Worm (Caenorhabditis elegans) whole organism, early embryonic: ENCODE data around the gene B0252.8.
A peak's percentile ranks its signal among the peaks of the same experiment; 100 is the strongest.

Experiments
- B0310.2 ChIP-seq: sonication (generic microtip); optimal IDR thresholded peaks from 2 replicates; lab custom pipeline; 2016; ENCODE audit warnings: mild to moderate bottlenecking, missing genetic modification characterization, missing compliant biosample characterization
- F13C5.2 ChIP-seq: sonication (generic microtip); optimal IDR thresholded peaks from 2 replicates; lab custom pipeline; 2017; ENCODE audit warnings: mild to moderate bottlenecking, missing genetic modification characterization, inconsistent platforms, missing compliant biosample characterization
- aly-1 ChIP-seq: sonication (generic microtip); optimal IDR thresholded peaks from 2 replicates; lab custom pipeline; 2016; ENCODE audit warnings: missing genetic modification characterization, missing compliant biosample characterization
- ama-1 ChIP-seq: fragments of 150-350 bp; optimal IDR thresholded peaks from 2 replicates; lab custom pipeline; 2014
- ceh-13 ChIP-seq: fragments of 200-800 bp; sonication (Bioruptor generic); optimal IDR thresholded peaks from 2 replicates; lab custom pipeline; 2018; ENCODE audit warnings: mild to moderate bottlenecking, missing genetic modification characterization, missing compliant biosample characterization
- ceh-36 ChIP-seq: sonication (generic microtip); optimal IDR thresholded peaks from 2 replicates; lab custom pipeline; 2016; ENCODE audit warnings: missing genetic modification characterization, inconsistent platforms, missing compliant biosample characterization
- ets-7 ChIP-seq: sonication (generic microtip); optimal IDR thresholded peaks from 2 replicates; lab custom pipeline; 2016; ENCODE audit warnings: missing genotype, missing genetic modification characterization, missing compliant biosample characterization
- flt-1 ChIP-seq: fragments of 200-800 bp; sonication (Bioruptor generic); IDR thresholded peaks from 2 replicates; pipeline ENCODE4 v1.3.6; 2022; ENCODE audit warnings: missing genetic modification characterization, missing compliant biosample characterization
- hmbx-1 ChIP-seq: sonication (generic microtip); optimal IDR thresholded peaks from 2 replicates; lab custom pipeline; 2016; ENCODE audit warnings: mild to moderate bottlenecking, missing genetic modification characterization, missing compliant biosample characterization
- hmg-4 ChIP-seq: fragments of 200-800 bp; sonication (Bioruptor generic); optimal IDR thresholded peaks from 2 replicates; lab custom pipeline; 2018; ENCODE audit warnings: mild to moderate bottlenecking, missing genetic modification characterization, missing compliant biosample characterization
- hnd-1 ChIP-seq: sonication (generic microtip); optimal IDR thresholded peaks from 2 replicates; lab custom pipeline; 2016; ENCODE audit warnings: missing genetic modification characterization, missing compliant biosample characterization
- pes-1 ChIP-seq: fragments of 200-800 bp; sonication (Bioruptor generic); IDR thresholded peaks from 2 replicates; pipeline ENCODE4 v1.3.6; 2022; ENCODE audit warnings: missing genetic modification reagents, missing genetic modification characterization, missing compliant biosample characterization
- scrt-1 ChIP-seq: fragments of 200-800 bp; sonication (Bioruptor generic); IDR thresholded peaks from 2 replicates; pipeline ENCODE4 v1.3.6; 2022; ENCODE audit warnings: missing genetic modification characterization, missing compliant biosample characterization
- sea-1 ChIP-seq: fragments of 200-800 bp; sonication (Bioruptor generic); conservative IDR thresholded peaks from 2 replicates; pipeline ENCODE4 v1.3.6; 2022; ENCODE audit warnings: missing genetic modification characterization, missing compliant biosample characterization
- tbx-11 ChIP-seq: fragments of 200-800 bp; sonication (Bioruptor generic); IDR thresholded peaks from 2 replicates; pipeline ENCODE4 v1.3.6; 2022; ENCODE audit warnings: missing genetic modification characterization, missing compliant biosample characterization
- tbx-37 ChIP-seq: fragments of 200-800 bp; sonication (Bioruptor generic); conservative IDR thresholded peaks from 2 replicates; pipeline ENCODE4 v1.3.6; 2022; ENCODE audit warnings: missing genetic modification reagents, missing genetic modification characterization, missing compliant biosample characterization
- tra-4 ChIP-seq: sonication (generic microtip); optimal IDR thresholded peaks from 2 replicates; lab custom pipeline; 2017; ENCODE audit warnings: missing genetic modification characterization, missing compliant biosample characterization

The B0252.8 gene

DNA sequence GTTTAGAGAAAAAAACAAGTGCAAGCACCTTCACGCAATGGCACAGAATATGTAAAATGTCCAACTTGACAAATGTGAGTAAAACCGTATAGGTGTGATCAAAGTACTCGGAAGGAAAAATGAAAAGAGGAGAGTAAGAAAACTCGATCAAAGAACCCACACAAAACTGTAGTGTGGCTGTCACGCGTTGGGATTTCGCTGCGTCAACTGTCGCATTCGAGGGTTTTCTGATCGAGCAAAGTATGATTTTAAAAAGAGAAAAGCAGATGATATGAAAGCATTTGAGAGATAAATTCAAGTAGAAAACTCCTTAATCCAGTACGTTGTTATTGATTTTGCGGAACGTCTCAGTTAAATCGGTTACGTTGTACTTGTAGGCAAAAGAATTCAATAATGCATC is 24.1 kb upstream of the B0252.8 start:
- TF ChIP-seq tra-4 (tag; lab: Kevin White, UChicago), result no peak
- no peak for TF ChIP-seq sea-1 (GFP tag; lab: Robert Waterston, UW)
- no peak for TF ChIP-seq pes-1 (GFP tag; lab: Robert Waterston, UW)
- no peak for TF ChIP-seq tbx-11 (GFP tag; lab: Robert Waterston, UW)
- no peak for TF ChIP-seq hmg-4 (GFP tag; lab: Kevin White, UChicago)

ce11 chrII:6893589-6894245 is 22.2 kb upstream of the B0252.8 start, which contains the start of gene adal-1:
Gene adal-1 (minus strand): TSS chrII:6893639.
- TF ChIP-seq aly-1 (tag; lab: Kevin White, UChicago), result no peak
- TF ChIP-seq tra-4 (tag; lab: Kevin White, UChicago), result no peak
- no peak for TF ChIP-seq hmg-4 (GFP tag; lab: Kevin White, UChicago)
- no peak for TF ChIP-seq B0310.2 (tag; lab: Kevin White, UChicago)
- no peak for TF ChIP-seq flt-1 (GFP tag; lab: Robert Waterston, UW)
- no peak for TF ChIP-seq pes-1 (GFP tag; lab: Robert Waterston, UW)
- no peak for TF ChIP-seq ceh-13
- no peak for TF ChIP-seq ceh-36 (tag; lab: Kevin White, UChicago)
- no peak for TF ChIP-seq ets-7 (tag; lab: Kevin White, UChicago)
- TF ChIP-seq ama-1 (lab: Kevin White, UChicago), result no peak
- TF ChIP-seq F13C5.2 (tag; lab: Kevin White, UChicago), result no peak
- TF ChIP-seq tbx-11 (GFP tag; lab: Robert Waterston, UW), result no peak
- TF ChIP-seq hnd-1, result no peak
- no peak for TF ChIP-seq tbx-37 (GFP tag; lab: Robert Waterston, UW)
- no peak for TF ChIP-seq sea-1 (GFP tag; lab: Robert Waterston, UW)
- TF ChIP-seq hmbx-1, result no peak

ce11 chrII:6897507-6897906 is 18.5 kb upstream of the B0252.8 start, which contains the start of gene C44B7.11:
Gene C44B7.11 (minus strand): TSS chrII:6897540.
- TF ChIP-seq hmg-4 (GFP tag; lab: Kevin White, UChicago) (no peak), flt-1 (GFP tag; lab: Robert Waterston, UW) (no peak), scrt-1 (no peak), ceh-36 (tag; lab: Kevin White, UChicago) (no peak), hmbx-1 (no peak), ceh-13 (no peak), F13C5.2 (tag; lab: Kevin White, UChicago) (no peak), B0310.2 (tag; lab: Kevin White, UChicago) (no peak), tbx-11 (GFP tag; lab: Robert Waterston, UW) (no peak), sea-1 (GFP tag; lab: Robert Waterston, UW) (no peak), tra-4 (tag; lab: Kevin White, UChicago) (no peak), ets-7 (tag; lab: Kevin White, UChicago) (no peak), hnd-1 (no peak), tbx-37 (GFP tag; lab: Robert Waterston, UW) (no peak)

DNA sequence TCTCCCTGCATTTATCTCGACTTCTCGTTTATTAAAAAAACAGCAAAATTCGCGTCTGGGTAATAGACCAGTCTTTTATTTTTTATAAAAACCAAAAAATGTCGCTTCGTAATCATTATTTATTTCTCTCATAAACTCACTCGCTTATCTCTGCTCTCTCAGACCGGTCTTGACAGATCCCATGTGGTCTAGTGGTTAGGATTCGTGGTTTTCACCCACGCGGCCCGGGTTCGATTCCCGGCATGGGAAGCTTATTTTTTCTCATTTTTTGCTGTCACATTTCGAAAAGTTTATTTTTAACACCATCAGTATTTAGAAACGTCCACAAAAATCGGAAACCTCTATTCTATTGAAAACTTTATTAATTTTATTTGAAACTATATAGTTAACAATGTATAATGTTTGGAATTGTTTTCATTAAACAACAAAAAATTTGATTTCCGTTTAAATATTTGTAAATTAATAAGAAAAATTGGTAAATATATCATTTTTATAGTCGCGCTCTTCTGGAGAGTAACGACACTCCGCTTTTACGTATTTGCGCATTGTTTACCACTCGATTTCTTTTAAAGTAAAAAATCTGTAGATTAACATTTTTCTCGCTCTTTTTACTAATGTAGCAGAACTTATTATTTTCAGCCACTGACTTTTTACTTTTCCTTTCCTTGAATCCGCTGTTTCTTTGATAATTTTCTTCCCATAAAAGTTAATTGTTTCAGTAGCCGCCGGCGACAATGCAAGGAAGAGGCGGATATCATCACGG is 17.8 kb upstream of the B0252.8 start, which contains the start of gene hrpl-1:
Gene hrpl-1, plus strand, starts transcription at position 713 of the 763 bp plus-strand sequence.
- TF ChIP-seq sea-1 (GFP tag; lab: Robert Waterston, UW), result 0 out of 2 replicates have a peak, but pooled peaks have one; percentile 72
- peak; percentile 3 for TF ChIP-seq hnd-1
- TF ChIP-seq pes-1 (GFP tag; lab: Robert Waterston, UW), result no peak; the same call in 1 of the 2 replicates
- TF ChIP-seq hmbx-1, result peak; percentile 4
- no peak; the same call in 1 of the 2 replicates for TF ChIP-seq tbx-37 (GFP tag; lab: Robert Waterston, UW)
- TF ChIP-seq flt-1 (GFP tag; lab: Robert Waterston, UW), result peak; percentile 74
- peak; percentile 25 for TF ChIP-seq aly-1 (tag; lab: Kevin White, UChicago)
- TF ChIP-seq tra-4 (tag; lab: Kevin White, UChicago), result no peak
- TF ChIP-seq ama-1 (lab: Kevin White, UChicago), result no peak
- TF ChIP-seq tbx-11 (GFP tag; lab: Robert Waterston, UW), result peak; percentile 69
- TF ChIP-seq F13C5.2 (tag; lab: Kevin White, UChicago), result no peak
- peak; percentile 63 for TF ChIP-seq hmg-4 (GFP tag; lab: Kevin White, UChicago)
- TF ChIP-seq ceh-36 (tag; lab: Kevin White, UChicago), result peak; percentile 89
- no peak for TF ChIP-seq ets-7 (tag; lab: Kevin White, UChicago)
- TF ChIP-seq scrt-1, result peak; percentile 80
- peak; percentile 27 for TF ChIP-seq ceh-13
- TF ChIP-seq B0310.2 (tag; lab: Kevin White, UChicago), result no peak

ce11 chrII:6900708-6901107 is 15.3 kb upstream of the B0252.8 start:
- TF ChIP-seq flt-1 (GFP tag; lab: Robert Waterston, UW) (no peak), pes-1 (GFP tag; lab: Robert Waterston, UW) (no peak), ceh-36 (tag; lab: Kevin White, UChicago) (no peak), scrt-1 (no peak), ets-7 (tag; lab: Kevin White, UChicago) (no peak), B0310.2 (tag; lab: Kevin White, UChicago) (no peak), aly-1 (tag; lab: Kevin White, UChicago) (no peak), ceh-13 (no peak), hmbx-1 (no peak), tbx-11 (GFP tag; lab: Robert Waterston, UW) (no peak), sea-1 (GFP tag; lab: Robert Waterston, UW) (no peak), tbx-37 (GFP tag; lab: Robert Waterston, UW) (no peak), hmg-4 (GFP tag; lab: Kevin White, UChicago) (no peak), ama-1 (lab: Kevin White, UChicago) (no peak), F13C5.2 (tag; lab: Kevin White, UChicago) (no peak), hnd-1 (no peak), tra-4 (tag; lab: Kevin White, UChicago) (no peak)

DNA sequence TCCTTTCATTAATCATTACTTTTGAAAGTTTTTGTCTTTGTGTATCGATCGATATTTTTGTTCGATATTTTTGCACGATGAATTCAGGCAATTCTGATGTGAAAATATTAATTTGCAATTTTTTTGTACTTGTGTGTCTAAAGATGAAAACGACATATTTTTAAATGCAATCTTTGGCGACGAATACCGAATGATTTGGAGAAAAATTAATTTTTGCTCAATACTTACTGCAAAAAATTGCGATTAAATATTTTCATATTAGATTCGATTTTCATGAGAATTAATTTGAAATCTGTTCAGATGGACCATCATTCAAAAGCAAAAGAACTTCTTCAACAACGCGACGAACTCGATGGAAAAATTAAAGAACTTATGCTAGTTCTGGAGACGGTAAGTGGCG is 14.2 kb upstream of the B0252.8 start, which contains the start of gene psmd-9:
Gene psmd-9, plus strand, starts transcription at position 301 of the 400 bp plus-strand sequence.
- no peak for TF ChIP-seq hmbx-1
- no peak for TF ChIP-seq ama-1 (lab: Kevin White, UChicago)
- TF ChIP-seq B0310.2 (tag; lab: Kevin White, UChicago), result no peak
- no peak for TF ChIP-seq aly-1 (tag; lab: Kevin White, UChicago)
- TF ChIP-seq ceh-36 (tag; lab: Kevin White, UChicago), result no peak
- no peak for TF ChIP-seq hnd-1
- TF ChIP-seq tbx-11 (GFP tag; lab: Robert Waterston, UW), result no peak
- no peak for TF ChIP-seq sea-1 (GFP tag; lab: Robert Waterston, UW)
